Worm (Caenorhabditis elegans): Measurements from ENCODE around the gene mps-4.

The mps-4 gene

DNA sequence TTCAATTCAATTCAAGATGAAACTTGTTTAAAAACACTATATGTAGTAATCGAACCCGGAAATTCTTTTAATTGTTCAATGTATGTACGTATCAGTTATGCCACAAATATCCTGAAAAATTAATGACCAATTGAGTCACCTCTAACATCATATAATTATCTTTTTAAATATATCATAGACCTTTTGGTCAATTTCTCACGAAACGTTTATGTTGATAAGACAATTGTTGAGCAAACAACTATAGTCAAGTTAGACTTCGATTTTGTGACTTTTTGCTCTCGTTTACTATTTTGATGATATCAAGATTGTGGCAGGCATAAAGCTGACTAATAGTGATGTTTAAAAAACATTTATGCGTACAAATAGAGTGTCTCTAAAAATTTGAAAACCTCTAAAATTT, 31.3 kb downstream of the mps-4 start:
- TF ChIP-seq ztf-23 (GFP tag; IDR thresholded peaks at IDR 0.05) (no peak), flt-1 (GFP tag; IDR thresholded peaks at IDR 0.05) (no peak), cog-1 (tag; optimal IDR thresholded peaks at IDR 0.05) (no peak), ztf-29 (GFP tag; IDR thresholded peaks at IDR 0.05) (no peak), klf-2 (GFP tag; conservative IDR thresholded peaks at IDR 0.05) (no peak), tab-1 (GFP tag; IDR thresholded peaks at IDR 0.05) (no peak), ref-1 (GFP tag; conservative IDR thresholded peaks at IDR 0.05) (no peak), T22C8.4 (GFP tag; IDR thresholded peaks at IDR 0.05) (no peak), med-1 (GFP tag; optimal IDR thresholded peaks at IDR 0.05; ENCODE audit: insufficient read depth) (no peak)

DNA sequence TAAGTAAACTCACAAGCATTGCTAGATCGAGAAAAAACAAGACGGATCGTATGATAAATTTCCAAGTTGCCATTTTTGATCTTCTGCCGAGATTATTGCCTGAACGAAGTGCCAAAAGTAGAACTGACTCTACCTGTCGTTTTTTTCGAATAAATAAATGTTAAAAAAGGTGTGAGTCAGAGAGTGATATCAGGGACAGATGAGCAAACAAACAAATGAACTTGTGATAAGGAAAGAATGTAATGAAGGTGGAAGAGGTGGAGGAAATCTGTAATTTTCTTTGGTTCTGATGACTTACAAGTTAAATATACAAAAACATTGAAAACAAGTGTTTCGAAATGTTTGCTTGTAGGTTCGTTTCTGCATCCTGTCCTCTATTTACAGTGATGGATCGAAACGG, 32.3 kb downstream of the mps-4 start, which contains the start of gene tsp-1:
Gene tsp-1 (minus strand): TSS at position 99 of the 400 bp plus-strand sequence.
- TF ChIP-seq ztf-23 (GFP tag; IDR thresholded peaks at IDR 0.05) (no peak), tab-1 (GFP tag; IDR thresholded peaks at IDR 0.05) (no peak), ztf-29 (GFP tag; IDR thresholded peaks at IDR 0.05) (no peak), cog-1 (tag; optimal IDR thresholded peaks at IDR 0.05) (no peak), flt-1 (GFP tag; IDR thresholded peaks at IDR 0.05) (no peak), med-1 (GFP tag; optimal IDR thresholded peaks at IDR 0.05; ENCODE audit: insufficient read depth) (no peak)

DNA sequence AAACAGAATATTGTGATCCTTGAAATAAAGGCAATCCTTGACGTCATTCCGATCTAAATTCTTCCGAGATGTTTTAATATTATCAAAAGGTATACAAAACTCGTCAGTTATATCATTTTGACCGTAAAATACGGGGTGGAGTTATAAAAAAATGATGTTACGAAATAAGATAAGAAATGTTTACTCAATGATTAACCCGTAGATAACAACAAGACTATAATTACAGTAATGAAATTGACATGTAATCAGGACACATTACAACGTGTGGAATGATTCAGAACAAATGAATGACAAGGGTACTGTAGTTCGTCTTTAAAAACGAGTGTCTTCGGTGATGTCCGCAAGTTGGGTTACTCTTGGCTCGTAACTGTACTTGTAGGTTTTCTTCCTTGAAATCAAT, 33.7 kb downstream of the mps-4 start, which contains the start of gene tsp-2:
Gene tsp-2 (minus strand): TSS at position 109 of the 400 bp plus-strand sequence.
- TF ChIP-seq tab-1 (GFP tag; IDR thresholded peaks at IDR 0.05) = no peak

DNA sequence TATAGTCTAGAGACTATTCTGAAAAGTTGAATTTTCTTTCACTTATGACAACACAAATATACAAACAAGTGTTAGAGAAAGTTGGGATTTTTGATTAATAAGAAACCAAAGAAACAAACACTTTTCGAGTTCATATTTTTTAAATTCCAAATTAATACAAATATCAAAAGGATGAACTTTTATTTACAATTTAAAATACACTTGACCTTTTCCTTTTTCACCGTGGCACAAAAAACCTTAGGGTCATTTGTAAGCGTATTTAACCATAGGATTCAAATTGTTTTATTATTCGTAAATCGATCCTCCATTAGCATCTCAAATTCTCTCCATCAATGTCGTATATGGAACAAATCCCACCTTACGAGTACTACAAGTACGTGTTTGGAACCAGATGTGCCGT, 35.7 kb downstream of the mps-4 start, which contains the start of gene C02F5.5:
Gene C02F5.5 (plus strand): TSS at position 301 of the 400 bp plus-strand sequence.
- TF ChIP-seq T22C8.4 (GFP tag; IDR thresholded peaks at IDR 0.05) (no peak), tab-1 (GFP tag; IDR thresholded peaks at IDR 0.05) (no peak), med-1 (GFP tag; optimal IDR thresholded peaks at IDR 0.05; ENCODE audit: insufficient read depth) (no peak), ztf-23 (GFP tag; IDR thresholded peaks at IDR 0.05) (no peak), ref-1 (GFP tag; conservative IDR thresholded peaks at IDR 0.05) (no peak), flt-1 (GFP tag; IDR thresholded peaks at IDR 0.05) (no peak), klf-2 (GFP tag; conservative IDR thresholded peaks at IDR 0.05) (no peak), ztf-29 (GFP tag; IDR thresholded peaks at IDR 0.05) (no peak), cog-1 (tag; optimal IDR thresholded peaks at IDR 0.05) (no peak)

DNA sequence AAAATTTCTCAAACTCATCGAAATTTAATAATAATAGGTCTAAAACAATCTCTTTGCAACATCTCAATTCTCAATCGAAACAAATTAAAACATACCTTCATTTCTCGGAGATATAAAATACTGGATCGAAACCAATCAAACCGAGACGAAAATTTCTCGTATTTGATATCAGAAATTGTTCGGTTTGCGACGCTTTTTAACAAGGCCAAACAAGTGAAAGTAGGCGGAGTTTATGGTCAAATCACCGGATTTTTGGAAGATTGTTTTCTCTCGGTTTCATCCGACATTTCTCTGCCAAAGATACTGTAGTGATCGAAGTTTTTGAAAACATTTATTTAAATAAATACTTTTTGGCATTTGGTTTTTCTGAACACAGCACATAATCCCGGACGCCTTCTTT, 36.2 kb downstream of the mps-4 start, which contains the start of gene C02F5.14:
Gene C02F5.14 (minus strand): TSS at position 157 of the 400 bp plus-strand sequence.
- TF ChIP-seq cog-1 (tag; optimal IDR thresholded peaks at IDR 0.05) (no peak), ref-1 (GFP tag; conservative IDR thresholded peaks at IDR 0.05) (no peak), tab-1 (GFP tag; IDR thresholded peaks at IDR 0.05) (no peak), T22C8.4 (GFP tag; IDR thresholded peaks at IDR 0.05) (no peak), klf-2 (GFP tag; conservative IDR thresholded peaks at IDR 0.05) (no peak), ztf-29 (GFP tag; IDR thresholded peaks at IDR 0.05) (no peak), med-1 (GFP tag; optimal IDR thresholded peaks at IDR 0.05; ENCODE audit: insufficient read depth) (no peak), ztf-23 (GFP tag; IDR thresholded peaks at IDR 0.05) (no peak), flt-1 (GFP tag; IDR thresholded peaks at IDR 0.05) (no peak)

DNA sequence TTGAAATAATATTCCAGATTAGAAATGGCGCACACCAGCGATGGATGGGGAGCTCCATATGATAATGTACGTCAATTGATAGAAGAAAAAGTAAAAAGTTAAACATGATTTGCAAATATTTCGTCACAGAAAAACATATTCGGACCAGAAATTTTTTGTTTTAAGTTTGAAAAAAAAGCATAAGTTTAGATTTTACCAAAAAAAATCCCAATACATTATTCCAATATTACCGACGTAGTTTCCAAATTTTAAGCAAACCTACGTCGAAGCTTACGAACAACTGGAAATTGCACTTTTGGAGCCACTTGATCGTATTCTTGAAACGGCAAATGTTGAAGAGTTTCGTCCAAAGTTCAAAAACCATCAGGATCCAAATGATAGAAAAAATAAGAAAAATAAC, 38.9 kb downstream of the mps-4 start, which contains the start of gene henn-1:
Gene henn-1 (plus strand): TSS at position 18 of the 400 bp plus-strand sequence.
- TF ChIP-seq ztf-23 (GFP tag; IDR thresholded peaks at IDR 0.05) (no peak), T22C8.4 (GFP tag; IDR thresholded peaks at IDR 0.05) (no peak), cog-1 (tag; optimal IDR thresholded peaks at IDR 0.05) (no peak), flt-1 (GFP tag; IDR thresholded peaks at IDR 0.05) (no peak), ref-1 (GFP tag; conservative IDR thresholded peaks at IDR 0.05) (no peak), ztf-29 (GFP tag; IDR thresholded peaks at IDR 0.05) (no peak), tab-1 (GFP tag; IDR thresholded peaks at IDR 0.05) (no peak), klf-2 (GFP tag; conservative IDR thresholded peaks at IDR 0.05) (no peak), med-1 (GFP tag; optimal IDR thresholded peaks at IDR 0.05; ENCODE audit: insufficient read depth) (no peak)

DNA sequence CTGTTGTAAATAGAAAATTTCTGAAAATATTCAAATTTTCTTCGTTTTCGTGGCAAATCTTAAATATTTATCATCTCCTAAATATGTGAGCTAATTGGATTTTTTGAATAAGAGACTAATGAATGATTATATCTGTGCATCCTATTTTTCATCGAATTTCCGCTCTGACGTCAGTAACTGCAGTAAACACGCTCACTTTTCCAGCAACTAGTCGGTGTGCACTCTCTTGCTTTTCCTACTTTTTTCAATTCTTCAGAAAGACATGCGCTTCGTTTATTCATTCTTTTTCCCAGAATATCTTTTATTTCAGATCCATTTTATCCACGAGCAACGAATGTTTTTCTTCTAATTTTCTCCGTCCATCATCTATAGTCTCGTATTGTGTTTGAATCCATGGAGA, 42.1 kb downstream of the mps-4 start:
- TF ChIP-seq ztf-23 (GFP tag; IDR thresholded peaks at IDR 0.05) = no peak
- TF ChIP-seq ref-1 (GFP tag; conservative IDR thresholded peaks at IDR 0.05) = no peak
- no peak for TF ChIP-seq ztf-29 (GFP tag; IDR thresholded peaks at IDR 0.05)
- no peak for TF ChIP-seq T22C8.4 (GFP tag; IDR thresholded peaks at IDR 0.05)
- TF ChIP-seq cog-1 (tag; optimal IDR thresholded peaks at IDR 0.05) = no peak
- TF ChIP-seq med-1 (GFP tag; optimal IDR thresholded peaks at IDR 0.05; ENCODE audit: insufficient read depth) = no peak
- TF ChIP-seq flt-1 (GFP tag; IDR thresholded peaks at IDR 0.05) = no peak
- TF ChIP-seq tab-1 (GFP tag; IDR thresholded peaks at IDR 0.05) = no peak
- no peak for TF ChIP-seq klf-2 (GFP tag; conservative IDR thresholded peaks at IDR 0.05)

DNA sequence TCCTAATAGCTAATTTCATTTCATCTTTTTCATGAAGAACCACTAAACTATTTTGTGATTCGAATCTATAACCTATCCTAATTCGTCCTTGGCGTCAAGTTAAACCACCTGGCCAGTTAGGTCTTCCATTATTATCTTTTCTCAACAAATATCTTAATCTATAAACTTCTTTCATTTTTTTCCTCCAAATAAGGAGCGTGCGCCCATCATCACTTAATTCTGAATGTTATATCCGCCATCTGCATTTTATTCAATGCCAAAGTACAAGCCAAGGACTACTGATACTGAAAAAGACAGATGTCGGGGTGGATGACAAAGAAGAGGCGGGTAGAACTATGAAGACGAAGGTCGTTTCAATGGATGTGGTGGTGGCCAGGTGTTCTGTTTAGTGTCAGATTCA, 42.7 kb downstream of the mps-4 start:
- TF ChIP-seq ztf-29 (GFP tag; IDR thresholded peaks at IDR 0.05) (no peak), T22C8.4 (GFP tag; IDR thresholded peaks at IDR 0.05) (no peak), flt-1 (GFP tag; IDR thresholded peaks at IDR 0.05) (no peak), ztf-23 (GFP tag; IDR thresholded peaks at IDR 0.05) (no peak), ref-1 (GFP tag; conservative IDR thresholded peaks at IDR 0.05) (no peak), cog-1 (tag; optimal IDR thresholded peaks at IDR 0.05) (no peak), med-1 (GFP tag; optimal IDR thresholded peaks at IDR 0.05; ENCODE audit: insufficient read depth) (no peak), tab-1 (GFP tag; IDR thresholded peaks at IDR 0.05) (no peak), klf-2 (GFP tag; conservative IDR thresholded peaks at IDR 0.05) (no peak)

DNA sequence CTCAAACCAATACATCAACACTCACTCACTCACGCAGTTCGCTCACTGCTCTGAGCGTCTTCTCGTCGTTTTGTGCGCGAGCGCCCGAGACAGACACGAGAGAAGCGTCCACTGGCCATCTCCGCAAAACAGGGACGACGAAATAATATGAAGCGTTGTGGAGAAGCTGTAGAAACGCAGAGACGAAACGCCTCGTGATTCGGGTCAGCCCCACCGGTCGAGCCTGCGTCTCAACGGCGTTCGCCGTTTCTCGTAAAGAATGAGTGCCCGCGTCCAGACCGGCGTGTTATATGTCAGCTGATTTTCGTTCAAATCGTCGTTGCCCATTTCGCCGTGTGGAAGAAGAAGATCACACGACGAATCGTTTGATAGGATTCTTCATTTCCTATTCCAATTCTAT, 44.1 kb downstream of the mps-4 start, which contains the start of gene fbxl-1:
Gene fbxl-1 (plus strand): TSS at position 320 of the 400 bp plus-strand sequence.
- TF ChIP-seq ztf-23 (GFP tag; IDR thresholded peaks at IDR 0.05) (no peak), ztf-29 (GFP tag; IDR thresholded peaks at IDR 0.05) (no peak), cog-1 (tag; optimal IDR thresholded peaks at IDR 0.05) (no peak), flt-1 (GFP tag; IDR thresholded peaks at IDR 0.05) (peak; percentile 63)

DNA sequence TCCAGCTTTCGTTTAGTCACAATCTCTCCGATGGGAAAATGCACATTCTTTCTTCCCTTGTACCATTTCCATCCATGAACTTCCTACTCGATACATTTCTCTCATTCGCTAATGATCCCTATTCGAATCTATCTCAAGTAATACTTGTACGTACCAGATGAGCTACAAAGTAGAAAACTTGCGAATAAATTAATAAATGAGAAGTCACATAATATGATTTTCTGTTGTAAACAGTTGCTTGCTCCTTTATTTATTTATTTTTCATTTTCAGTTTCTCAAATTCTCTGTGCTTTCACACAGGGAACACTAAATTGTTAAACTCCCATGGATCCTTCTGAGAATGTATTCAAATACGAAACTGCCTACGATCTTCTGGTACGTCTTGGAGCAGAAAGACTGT, 45.4 kb downstream of the mps-4 start, which contains the start of gene rfs-1:
Gene rfs-1 (plus strand): TSS at position 301 of the 400 bp plus-strand sequence.
- no peak for TF ChIP-seq med-1 (GFP tag; optimal IDR thresholded peaks at IDR 0.05; ENCODE audit: insufficient read depth)
- TF ChIP-seq cog-1 (tag; optimal IDR thresholded peaks at IDR 0.05) = no peak
- TF ChIP-seq ztf-29 (GFP tag; IDR thresholded peaks at IDR 0.05) = no peak
- TF ChIP-seq ref-1 (GFP tag; conservative IDR thresholded peaks at IDR 0.05) = no peak
